Worm (Caenorhabditis elegans) whole organism, early embryonic: ENCODE data around the gene B0334.4.

Experiments used
- B0310.2 ChIP-seq: sonication (generic microtip); optimal IDR thresholded peaks from 2 replicates; lab custom pipeline; 2016; ENCODE audit warnings: mild to moderate bottlenecking, missing genetic modification characterization, missing compliant biosample characterization
- F13C5.2 ChIP-seq: sonication (generic microtip); optimal IDR thresholded peaks from 2 replicates; lab custom pipeline; 2017; ENCODE audit warnings: mild to moderate bottlenecking, missing genetic modification characterization, inconsistent platforms, missing compliant biosample characterization
- aly-1 ChIP-seq: sonication (generic microtip); optimal IDR thresholded peaks from 2 replicates; lab custom pipeline; 2016; ENCODE audit warnings: missing genetic modification characterization, missing compliant biosample characterization
- ama-1 ChIP-seq: fragments of 150-350 bp; optimal IDR thresholded peaks from 2 replicates; lab custom pipeline; 2014
- ceh-13 ChIP-seq: fragments of 200-800 bp; sonication (Bioruptor generic); optimal IDR thresholded peaks from 2 replicates; lab custom pipeline; 2018; ENCODE audit warnings: mild to moderate bottlenecking, missing genetic modification characterization, missing compliant biosample characterization
- ceh-36 ChIP-seq: sonication (generic microtip); optimal IDR thresholded peaks from 2 replicates; lab custom pipeline; 2016; ENCODE audit warnings: missing genetic modification characterization, inconsistent platforms, missing compliant biosample characterization
- ets-7 ChIP-seq: sonication (generic microtip); optimal IDR thresholded peaks from 2 replicates; lab custom pipeline; 2016; ENCODE audit warnings: missing genotype, missing genetic modification characterization, missing compliant biosample characterization
- flt-1 ChIP-seq: fragments of 200-800 bp; sonication (Bioruptor generic); IDR thresholded peaks from 2 replicates; pipeline ENCODE4 v1.3.6; 2022; ENCODE audit warnings: missing genetic modification characterization, missing compliant biosample characterization
- hmbx-1 ChIP-seq: sonication (generic microtip); optimal IDR thresholded peaks from 2 replicates; lab custom pipeline; 2016; ENCODE audit warnings: mild to moderate bottlenecking, missing genetic modification characterization, missing compliant biosample characterization
- hmg-4 ChIP-seq: fragments of 200-800 bp; sonication (Bioruptor generic); optimal IDR thresholded peaks from 2 replicates; lab custom pipeline; 2018; ENCODE audit warnings: mild to moderate bottlenecking, missing genetic modification characterization, missing compliant biosample characterization
- hnd-1 ChIP-seq: sonication (generic microtip); optimal IDR thresholded peaks from 2 replicates; lab custom pipeline; 2016; ENCODE audit warnings: missing genetic modification characterization, missing compliant biosample characterization
- pes-1 ChIP-seq: fragments of 200-800 bp; sonication (Bioruptor generic); IDR thresholded peaks from 2 replicates; pipeline ENCODE4 v1.3.6; 2022; ENCODE audit warnings: missing genetic modification reagents, missing genetic modification characterization, missing compliant biosample characterization
- scrt-1 ChIP-seq: fragments of 200-800 bp; sonication (Bioruptor generic); IDR thresholded peaks from 2 replicates; pipeline ENCODE4 v1.3.6; 2022; ENCODE audit warnings: missing genetic modification characterization, missing compliant biosample characterization
- sea-1 ChIP-seq: fragments of 200-800 bp; sonication (Bioruptor generic); conservative IDR thresholded peaks from 2 replicates; pipeline ENCODE4 v1.3.6; 2022; ENCODE audit warnings: missing genetic modification characterization, missing compliant biosample characterization
- tbx-11 ChIP-seq: fragments of 200-800 bp; sonication (Bioruptor generic); IDR thresholded peaks from 2 replicates; pipeline ENCODE4 v1.3.6; 2022; ENCODE audit warnings: missing genetic modification characterization, missing compliant biosample characterization
- tbx-37 ChIP-seq: fragments of 200-800 bp; sonication (Bioruptor generic); conservative IDR thresholded peaks from 2 replicates; pipeline ENCODE4 v1.3.6; 2022; ENCODE audit warnings: missing genetic modification reagents, missing genetic modification characterization, missing compliant biosample characterization
- tra-4 ChIP-seq: sonication (generic microtip); optimal IDR thresholded peaks from 2 replicates; lab custom pipeline; 2017; ENCODE audit warnings: missing genetic modification characterization, missing compliant biosample characterization

B0334.4 gene

DNA sequence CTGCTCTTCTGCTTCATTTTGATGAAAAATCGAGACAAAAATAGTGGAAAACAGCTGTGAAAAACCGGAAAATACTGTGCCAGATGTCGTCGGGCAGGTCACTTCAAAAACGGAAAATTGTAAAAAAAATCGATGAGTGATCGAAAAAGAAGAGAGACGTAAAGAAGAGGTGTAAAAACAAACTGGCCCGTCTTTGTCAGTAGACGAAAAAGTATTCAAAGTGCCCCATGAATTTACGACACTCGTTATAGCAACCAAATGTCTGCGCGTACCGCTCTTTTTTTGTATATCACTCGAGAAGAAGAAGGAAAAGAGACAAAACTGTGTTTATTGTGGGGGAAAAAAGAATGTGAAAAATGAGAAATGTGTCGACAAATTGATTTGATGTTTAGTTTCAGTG lies 10.3 kb upstream of the B0334.4 start, which contains the start of gene twk-5:
Gene twk-5 (minus strand): TSS at position 101 of the 400 bp plus-strand sequence.
- TF ChIP-seq hmbx-1 (tag; lab: Kevin White, UChicago) = no peak

- TF ChIP-seq sea-1 (GFP tag; lab: Robert Waterston, UW) = no peak
Observed at ce11 chrII:11486698-11487234, 8.7 kb upstream of the B0334.4 start, which contains the start of gene ttr-18. TSS of gene ttr-18 (minus strand) at chrII:11486748.

DNA sequence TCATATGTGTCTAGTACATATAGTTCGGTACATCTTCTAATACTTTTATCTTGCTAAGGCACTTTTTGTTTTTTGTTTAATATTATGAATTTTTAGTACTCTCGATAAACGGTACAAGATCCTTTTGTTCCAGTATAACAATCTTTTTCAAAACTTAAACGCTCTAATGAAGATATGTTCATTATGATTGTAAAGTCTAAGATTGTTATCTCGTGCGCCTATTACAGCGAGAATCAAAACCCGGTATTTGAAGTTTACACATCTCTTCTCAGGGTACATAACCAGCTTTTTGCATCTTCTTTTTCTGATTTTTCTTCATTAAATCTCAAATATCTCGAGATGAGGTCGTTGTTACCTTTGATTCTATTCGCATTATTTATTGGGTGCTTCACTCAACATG lies 7.5 kb upstream of the B0334.4 start, which contains the start of gene B0334.13:
Gene B0334.13 (plus strand): TSS at position 301 of the 400 bp plus-strand sequence.
- no peak for TF ChIP-seq ceh-36
- no peak for TF ChIP-seq ets-7 (tag; lab: Kevin White, UChicago)
- no peak for TF ChIP-seq F13C5.2 (tag; lab: Kevin White, UChicago)
- TF ChIP-seq hmg-4 = no peak
- no peak for TF ChIP-seq flt-1 (GFP tag; lab: Robert Waterston, UW)
- no peak for TF ChIP-seq hnd-1 (tag; lab: Kevin White, UChicago)
- TF ChIP-seq sea-1 (GFP tag; lab: Robert Waterston, UW) = no peak
- TF ChIP-seq scrt-1 = no peak
- no peak for TF ChIP-seq B0310.2
- TF ChIP-seq ceh-13 = no peak
- TF ChIP-seq tra-4 = no peak
- no peak for TF ChIP-seq aly-1 (tag; lab: Kevin White, UChicago)
- no peak for TF ChIP-seq tbx-11 (GFP tag; lab: Robert Waterston, UW)
- no peak for TF ChIP-seq hmbx-1 (tag; lab: Kevin White, UChicago)
- no peak for TF ChIP-seq pes-1 (GFP tag; lab: Robert Waterston, UW)
- no peak for TF ChIP-seq ama-1 (lab: Kevin White, UChicago)
- no peak for TF ChIP-seq tbx-37 (GFP tag; lab: Robert Waterston, UW)

ce11 chrII:11492843-11493242 lies 2.6 kb upstream of the B0334.4 start, which contains the start of gene hacl-1:
TSS of gene hacl-1 (minus strand) at chrII:11492963.
- TF ChIP-seq aly-1 (tag; lab: Kevin White, UChicago) = no peak
- no peak for TF ChIP-seq pes-1 (GFP tag; lab: Robert Waterston, UW)
- TF ChIP-seq flt-1 (GFP tag; lab: Robert Waterston, UW) = no peak
- no peak for TF ChIP-seq tbx-37 (GFP tag; lab: Robert Waterston, UW)
- TF ChIP-seq hnd-1 (tag; lab: Kevin White, UChicago) = no peak
- no peak for TF ChIP-seq F13C5.2 (tag; lab: Kevin White, UChicago)

ce11 chrII:11495806-11496205 lies 314 bp downstream of the B0334.4 start:
- TF ChIP-seq tbx-37 (GFP tag; lab: Robert Waterston, UW) (no peak), tbx-11 (GFP tag; lab: Robert Waterston, UW) (no peak), hmg-4 (no peak), aly-1 (tag; lab: Kevin White, UChicago) (no peak), hmbx-1 (tag; lab: Kevin White, UChicago) (no peak), F13C5.2 (tag; lab: Kevin White, UChicago) (no peak), hnd-1 (tag; lab: Kevin White, UChicago) (no peak), scrt-1 (no peak), B0310.2 (no peak)

DNA sequence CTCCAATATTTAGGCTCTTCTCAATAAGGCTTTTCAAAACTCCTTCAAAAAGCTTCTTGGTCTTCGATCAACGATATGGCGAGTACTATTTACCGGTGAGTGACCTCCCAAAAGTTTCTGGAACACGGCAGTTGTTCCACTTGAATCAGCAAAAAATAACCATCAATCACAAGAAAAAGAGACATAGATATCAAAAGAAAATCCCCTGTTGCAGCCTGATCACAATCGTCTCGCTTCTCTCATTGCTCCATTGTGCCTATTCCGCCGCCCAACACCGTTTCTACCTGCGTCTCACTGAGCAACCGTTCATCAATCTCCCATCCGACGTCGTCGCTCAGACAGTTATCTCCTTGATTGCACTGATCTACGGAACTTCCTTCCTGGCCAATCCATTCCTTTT lies 1.3 kb downstream of the B0334.4 start, which contains the start of gene emc-5:
Gene emc-5 (plus strand): TSS at position 14 of the 400 bp plus-strand sequence.
- no peak for TF ChIP-seq tbx-11 (GFP tag; lab: Robert Waterston, UW)
- no peak for TF ChIP-seq ceh-13
- TF ChIP-seq ama-1 (lab: Kevin White, UChicago) = no peak
- no peak for TF ChIP-seq B0310.2
- TF ChIP-seq tra-4 = no peak
- TF ChIP-seq scrt-1 = no peak
- TF ChIP-seq aly-1 (tag; lab: Kevin White, UChicago) = no peak
- no peak for TF ChIP-seq F13C5.2 (tag; lab: Kevin White, UChicago)
- no peak for TF ChIP-seq pes-1 (GFP tag; lab: Robert Waterston, UW)
- TF ChIP-seq hmbx-1 (tag; lab: Kevin White, UChicago) = no peak
- no peak for TF ChIP-seq sea-1 (GFP tag; lab: Robert Waterston, UW)
- no peak for TF ChIP-seq tbx-37 (GFP tag; lab: Robert Waterston, UW)
- no peak for TF ChIP-seq hmg-4
- no peak for TF ChIP-seq ets-7 (tag; lab: Kevin White, UChicago)

DNA sequence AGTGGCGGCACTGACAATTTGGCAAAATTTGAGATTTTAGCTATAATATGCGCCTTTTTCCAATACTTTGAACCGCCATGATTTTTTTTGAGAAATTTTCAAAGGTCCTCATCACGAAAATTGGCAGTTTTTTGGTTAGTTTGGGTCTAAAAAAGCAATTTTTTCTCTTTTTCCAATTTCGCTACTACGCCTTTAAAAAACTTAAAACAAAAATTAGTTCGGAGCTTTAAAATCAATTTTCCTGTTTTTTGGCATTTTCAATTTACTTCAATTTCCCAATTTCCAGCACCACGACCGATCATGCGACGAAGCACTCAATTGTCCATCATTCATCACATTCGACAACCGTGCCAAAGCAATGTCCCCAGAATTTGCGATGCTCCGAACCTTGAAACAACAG lies 1.9 kb downstream of the B0334.4 start, which contains the start of gene B0334.5:
Gene B0334.5 (plus strand): TSS at position 301 of the 400 bp plus-strand sequence.
- TF ChIP-seq aly-1 (tag; lab: Kevin White, UChicago) = no peak

- TF ChIP-seq B0310.2 = no peak
- TF ChIP-seq hnd-1 (tag; lab: Kevin White, UChicago) = no peak
- TF ChIP-seq hmg-4 = no peak
- TF ChIP-seq hmbx-1 (tag; lab: Kevin White, UChicago) = no peak
- no peak for TF ChIP-seq ceh-36
- no peak for TF ChIP-seq tbx-37 (GFP tag; lab: Robert Waterston, UW)
- no peak for TF ChIP-seq scrt-1
- TF ChIP-seq sea-1 (GFP tag; lab: Robert Waterston, UW) = no peak
- no peak for TF ChIP-seq aly-1 (tag; lab: Kevin White, UChicago)
- no peak for TF ChIP-seq pes-1 (GFP tag; lab: Robert Waterston, UW)
- no peak for TF ChIP-seq flt-1 (GFP tag; lab: Robert Waterston, UW)
- no peak for TF ChIP-seq tbx-11 (GFP tag; lab: Robert Waterston, UW)
- no peak for TF ChIP-seq ceh-13
- no peak for TF ChIP-seq F13C5.2 (tag; lab: Kevin White, UChicago)
- no peak for TF ChIP-seq ama-1 (lab: Kevin White, UChicago)
- TF ChIP-seq ets-7 (tag; lab: Kevin White, UChicago) = no peak
- no peak for TF ChIP-seq tra-4
Observed at ce11 chrII:11500198-11500597, 4.7 kb downstream of the B0334.4 start, which contains the start of gene B0334.20. TSS of gene B0334.20 (minus strand) at chrII:11500459.
